Worm (Caenorhabditis elegans) whole organism, midembryonic: ENCODE measurements around the gene clc-18.

ENCODE experiments used
- T22C8.4 ChIP-seq: fragments of 200-800 bp; sonication (Bioruptor generic); IDR thresholded peaks from 2 replicates; pipeline ENCODE4 v1.3.6; 2022; ENCODE audit warnings: missing genetic modification characterization, missing compliant biosample characterization
- cog-1 ChIP-seq: sonication (generic microtip); optimal IDR thresholded peaks from 2 replicates; lab custom pipeline; 2016; ENCODE audit warnings: missing genetic modification characterization, missing compliant biosample characterization
- flt-1 ChIP-seq: fragments of 200-800 bp; sonication (Bioruptor generic); IDR thresholded peaks from 2 replicates; pipeline ENCODE4 v1.3.6; 2022; ENCODE audit warnings: missing genetic modification characterization, missing compliant biosample characterization
- klf-2 ChIP-seq: fragments of 200-800 bp; sonication (Bioruptor generic); conservative IDR thresholded peaks from 2 replicates; pipeline ENCODE4 v1.3.6; 2022; ENCODE audit warnings: missing genetic modification reagents, missing genetic modification characterization, missing compliant biosample characterization
- med-1 ChIP-seq: sonication (generic microtip); optimal IDR thresholded peaks from 2 replicates; lab custom pipeline; 2017; ENCODE audit warnings: missing genetic modification characterization, mild to moderate bottlenecking, missing compliant biosample characterization, antibody characterized with exemption, missing genetic modification reagents; ENCODE audit not compliant: insufficient read depth
- ref-1 ChIP-seq: fragments of 200-800 bp; sonication (Bioruptor generic); conservative IDR thresholded peaks from 2 replicates; pipeline ENCODE4 v1.3.6; 2022; ENCODE audit warnings: missing genetic modification reagents, missing genetic modification characterization, missing compliant biosample characterization
- tab-1 ChIP-seq: fragments of 200-800 bp; sonication (Bioruptor generic); IDR thresholded peaks from 2 replicates; pipeline ENCODE4 v1.3.6; 2022; ENCODE audit warnings: missing genetic modification characterization, missing compliant biosample characterization
- ztf-23 ChIP-seq: fragments of 200-800 bp; sonication (Bioruptor generic); IDR thresholded peaks from 2 replicates; pipeline ENCODE4 v1.3.6; 2022; ENCODE audit warnings: missing genetic modification reagents, missing genetic modification characterization, missing compliant biosample characterization
- ztf-29 ChIP-seq: fragments of 200-800 bp; sonication (Bioruptor generic); IDR thresholded peaks from 2 replicates; pipeline ENCODE4 v1.3.6; 2022; ENCODE audit warnings: missing genetic modification reagents, missing genetic modification characterization, missing compliant biosample characterization

The clc-18 gene

ce11 chrV:4129604-4130003 is 19.8 kb upstream of the clc-18 start, which contains the start of gene phat-4:
TSS of gene phat-4 (plus strand) at chrV:4129904.
- no peak for TF ChIP-seq klf-2 (GFP tag; lab: Robert Waterston, UW)
- TF ChIP-seq tab-1: no peak

- TF ChIP-seq flt-1 (no peak), tab-1 (no peak), ref-1 (GFP tag; lab: Robert Waterston, UW) (no peak)
Measured at ce11 chrV:4127435-4127834, 17.7 kb upstream of the clc-18 start, which contains the start of gene T05B4.13. TSS of gene T05B4.13 (minus strand) at chrV:4127535.

- TF ChIP-seq klf-2 (GFP tag; lab: Robert Waterston, UW): no peak
- TF ChIP-seq flt-1: no peak
- TF ChIP-seq ref-1 (GFP tag; lab: Robert Waterston, UW): no peak
- no peak for TF ChIP-seq ztf-29 (GFP tag; lab: Robert Waterston, UW)
- TF ChIP-seq T22C8.4: no peak
- TF ChIP-seq ztf-23 (GFP tag; lab: Robert Waterston, UW): no peak
- no peak for TF ChIP-seq tab-1
- no peak for TF ChIP-seq med-1 (GFP tag; lab: Kevin White, UChicago)
- TF ChIP-seq cog-1 (tag; lab: Kevin White, UChicago): no peak
Measured at ce11 chrV:4125552-4126084, 15.8 kb upstream of the clc-18 start, which contains the start of gene T05B4.12. TSS of gene T05B4.12 (minus strand) at chrV:4126034.

- TF ChIP-seq med-1 (GFP tag; lab: Kevin White, UChicago) (no peak), klf-2 (GFP tag; lab: Robert Waterston, UW) (no peak), tab-1 (no peak), ref-1 (GFP tag; lab: Robert Waterston, UW) (no peak), cog-1 (tag; lab: Kevin White, UChicago) (no peak), ztf-23 (GFP tag; lab: Robert Waterston, UW) (no peak)
Measured at ce11 chrV:4122415-4122814, 12.6 kb upstream of the clc-18 start, which contains the start of gene phat-5. TSS of gene phat-5 (minus strand) at chrV:4122515.

- TF ChIP-seq ztf-23 (GFP tag; lab: Robert Waterston, UW) (no peak), ref-1 (GFP tag; lab: Robert Waterston, UW) (no peak), ztf-29 (GFP tag; lab: Robert Waterston, UW) (no peak)
Measured at ce11 chrV:4120629-4121028, 10.9 kb upstream of the clc-18 start, which contains the start of gene T05B4.10. TSS of gene T05B4.10 (minus strand) at chrV:4120729.

ce11 chrV:4118332-4118731 is 8.6 kb upstream of the clc-18 start, which contains the start of gene T05B4.9:
TSS of gene T05B4.9 (minus strand) at chrV:4118432.
- TF ChIP-seq ztf-29 (GFP tag; lab: Robert Waterston, UW) (no peak), cog-1 (tag; lab: Kevin White, UChicago) (no peak), klf-2 (GFP tag; lab: Robert Waterston, UW) (no peak), med-1 (GFP tag; lab: Kevin White, UChicago) (no peak), ref-1 (GFP tag; lab: Robert Waterston, UW) (no peak), flt-1 (no peak), tab-1 (no peak), ztf-23 (GFP tag; lab: Robert Waterston, UW) (no peak), T22C8.4 (no peak)

- TF ChIP-seq klf-2 (GFP tag; lab: Robert Waterston, UW) (no peak), ref-1 (GFP tag; lab: Robert Waterston, UW) (no peak), flt-1 (no peak), T22C8.4 (no peak), cog-1 (tag; lab: Kevin White, UChicago) (no peak), med-1 (GFP tag; lab: Kevin White, UChicago) (no peak), ztf-29 (GFP tag; lab: Robert Waterston, UW) (no peak), tab-1 (no peak), ztf-23 (GFP tag; lab: Robert Waterston, UW) (no peak)
Measured at ce11 chrV:4116071-4116470, 6.3 kb upstream of the clc-18 start, which contains the start of gene T05B4.8. TSS of gene T05B4.8 (minus strand) at chrV:4116171.

ce11 chrV:4114627-4115026 is 4.9 kb upstream of the clc-18 start, which contains the start of gene srw-133:
TSS of gene srw-133 (minus strand) at chrV:4114727.
- TF ChIP-seq ref-1 (GFP tag; lab: Robert Waterston, UW) (no peak), cog-1 (tag; lab: Kevin White, UChicago) (no peak), T22C8.4 (no peak), ztf-29 (GFP tag; lab: Robert Waterston, UW) (no peak), ztf-23 (GFP tag; lab: Robert Waterston, UW) (no peak), klf-2 (GFP tag; lab: Robert Waterston, UW) (no peak), tab-1 (no peak), med-1 (GFP tag; lab: Kevin White, UChicago) (no peak), flt-1 (no peak)

- no peak for TF ChIP-seq ref-1 (GFP tag; lab: Robert Waterston, UW)
- no peak for TF ChIP-seq med-1 (GFP tag; lab: Kevin White, UChicago)
- TF ChIP-seq ztf-29 (GFP tag; lab: Robert Waterston, UW): no peak
- no peak for TF ChIP-seq flt-1
- TF ChIP-seq klf-2 (GFP tag; lab: Robert Waterston, UW): no peak
- no peak for TF ChIP-seq T22C8.4
- no peak for TF ChIP-seq ztf-23 (GFP tag; lab: Robert Waterston, UW)
- no peak for TF ChIP-seq tab-1
- TF ChIP-seq cog-1 (tag; lab: Kevin White, UChicago): no peak
Measured at ce11 chrV:4112516-4112915, 2.7 kb upstream of the clc-18 start, which contains the start of gene srw-134. TSS of gene srw-134 (minus strand) at chrV:4112616.

- TF ChIP-seq T22C8.4 (no peak), ztf-23 (GFP tag; lab: Robert Waterston, UW) (no peak), klf-2 (GFP tag; lab: Robert Waterston, UW) (no peak), cog-1 (tag; lab: Kevin White, UChicago) (no peak), ref-1 (GFP tag; lab: Robert Waterston, UW) (no peak), flt-1 (no peak), tab-1 (no peak)
Measured at ce11 chrV:4106688-4107087, 3.1 kb downstream of the clc-18 start.
